Fruit fly (Drosophila melanogaster): ENCODE results near the gene snRNP-U1-70K.
A peak's percentile ranks its signal among the peaks of the same experiment; 100 is the strongest.

snRNP-U1-70K gene

DNA sequence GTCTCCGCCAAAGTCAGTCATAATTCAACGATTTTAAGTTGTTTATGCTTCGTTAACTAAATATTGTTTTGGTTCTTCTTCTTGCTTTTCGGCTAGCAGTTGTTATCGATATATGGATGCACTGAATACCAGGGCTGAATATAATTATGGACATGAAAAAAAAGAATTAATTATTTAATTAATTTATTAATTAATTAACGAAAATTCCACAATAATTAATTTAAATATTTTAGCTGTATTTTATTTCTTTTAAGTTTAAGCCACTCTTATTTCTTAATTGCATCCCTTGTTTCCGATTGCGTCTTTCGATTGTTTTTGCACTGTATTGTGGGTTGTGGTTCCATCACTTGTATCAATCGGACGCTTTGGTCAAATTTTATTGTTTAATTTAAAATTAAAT is 21.4 kb downstream of the snRNP-U1-70K start, which contains the start of the genes Gas41 and SA1 (continued):
- no peak; the same call in 1 of the 2 replicates for TF ChIP-seq al (GFP tag; IDR thresholded peaks at IDR 0.05)
- no peak for TF ChIP-seq Nf-YC (tag; optimal IDR thresholded peaks at IDR 0.05)
- TF ChIP-seq CG18262 (tag; optimal IDR thresholded peaks at IDR 0.05) = peak; percentile 92
- TF ChIP-seq Pdp1 (GFP tag; optimal IDR thresholded peaks at IDR 0.05) = peak in 1 of 2 experiments; percentile 56
- peak; percentile 70; the same call in 1 of the 2 replicates for TF ChIP-seq CG32767 (GFP tag; IDR thresholded peaks at IDR 0.05)
- TF ChIP-seq amos (GFP tag; IDR thresholded peaks at IDR 0.05; ENCODE audit: partially characterized antibody) = peak; percentile 70; the same call in 1 of the 2 replicates
- TF ChIP-seq bigmax (GFP tag; optimal IDR thresholded peaks at IDR 0.05) = no peak
- peak; percentile 85 for TF ChIP-seq stc (GFP tag; IDR thresholded peaks at IDR 0.05)
- TF ChIP-seq org-1 (GFP tag; optimal IDR thresholded peaks at IDR 0.05) = no peak
- TF ChIP-seq B-H2 (GFP tag; optimal IDR thresholded peaks at IDR 0.05) = peak; percentile 44
- TF ChIP-seq Spps (tag; optimal IDR thresholded peaks at IDR 0.05) = peak; percentile 87
- no peak for TF ChIP-seq Ada2b (GFP tag; IDR thresholded peaks at IDR 0.05)
- TF ChIP-seq CG10654 (GFP tag; optimal IDR thresholded peaks at IDR 0.05) = peak; percentile 78
- no peak for TF ChIP-seq odd (GFP tag; optimal IDR thresholded peaks at IDR 0.05)
- TF ChIP-seq CG3407 (GFP tag; optimal IDR thresholded peaks at IDR 0.05) = peak; percentile 81
- peak; percentile 70 for TF ChIP-seq jumu (GFP tag; optimal IDR thresholded peaks at IDR 0.05)
- TF ChIP-seq chif (GFP tag; optimal IDR thresholded peaks at IDR 0.05) = peak; percentile 24 to 44
- no peak for TF ChIP-seq Lpt (GFP tag; optimal IDR thresholded peaks at IDR 0.05)
- TF ChIP-seq ac (GFP tag; optimal IDR thresholded peaks at IDR 0.05) = no peak
- peak; percentile 86 for TF ChIP-seq Meics (GFP tag; optimal IDR thresholded peaks at IDR 0.05)
- no peak for TF ChIP-seq TFAM (GFP tag; optimal IDR thresholded peaks at IDR 0.05)
- TF ChIP-seq CG34376 (GFP tag; optimal IDR thresholded peaks at IDR 0.05) = peak; percentile 49
- peak; percentile 71 for TF ChIP-seq CG4328 (GFP tag; optimal IDR thresholded peaks at IDR 0.05)
- no peak for TF ChIP-seq prd (optimal IDR thresholded peaks at IDR 0.05)
- peak; percentile 96 for TF ChIP-seq prd (GFP tag; IDR thresholded peaks at IDR 0.05)
- peak; percentile 35 for TF ChIP-seq CG12299 (tag; optimal IDR thresholded peaks at IDR 0.05)
- TF ChIP-seq CG6689 (GFP tag; IDR thresholded peaks at IDR 0.05) = peak; percentile 93
- TF ChIP-seq Med (GFP tag) = peak; percentile 87
- no peak for TF ChIP-seq Bteb2 (GFP tag; optimal IDR thresholded peaks at IDR 0.05)
- peak; percentile 15 for TF ChIP-seq tin (GFP tag; optimal IDR thresholded peaks at IDR 0.05)
- TF ChIP-seq vfl (GFP tag; optimal IDR thresholded peaks at IDR 0.05) = peak; percentile 72
- TF ChIP-seq Xbp1 (GFP tag; optimal IDR thresholded peaks at IDR 0.05) = no peak
- TF ChIP-seq CG11456 (GFP tag; IDR thresholded peaks at IDR 0.05) = no peak
- TF ChIP-seq CG4360 (GFP tag; IDR thresholded peaks at IDR 0.05) = 0 out of 2 replicates have a peak, but pooled peaks have one; percentile 35
- TF ChIP-seq chn (GFP tag; optimal IDR thresholded peaks at IDR 0.05) = peak; percentile 63
- peak; percentile 67; the same call in 1 of the 3 replicates for TF ChIP-seq zen2 (GFP tag; IDR thresholded peaks at IDR 0.05; ENCODE audit: partially characterized antibody)
- TF ChIP-seq Atf3 (GFP tag; optimal IDR thresholded peaks at IDR 0.05) = no peak
- peak; percentile 86 for TF ChIP-seq unc-4 (GFP tag; IDR thresholded peaks at IDR 0.05; ENCODE audit: partially characterized antibody)
- no peak for TF ChIP-seq Hr78 (GFP tag; optimal IDR thresholded peaks at IDR 0.05)
- peak; percentile 100 for TF ChIP-seq CG13775 (GFP tag; optimal IDR thresholded peaks at IDR 0.05)
- TF ChIP-seq hb (GFP tag; IDR thresholded peaks at IDR 0.05; ENCODE audit: partially characterized antibody) = peak; percentile 69
- TF ChIP-seq disco-r (GFP tag; optimal IDR thresholded peaks at IDR 0.05) = peak; percentile 30
- peak; percentile 48 for TF ChIP-seq D19B (GFP tag; optimal IDR thresholded peaks at IDR 0.05)
- TF ChIP-seq CG9797 (GFP tag; optimal IDR thresholded peaks at IDR 0.05) = peak; percentile 30
- peak; percentile 63 for TF ChIP-seq MTF-1 (GFP tag; optimal IDR thresholded peaks at IDR 0.05; ENCODE audit: borderline replicate concordance)
- peak; percentile 92 for TF ChIP-seq CG2678 (tag; optimal IDR thresholded peaks at IDR 0.05)
- no peak for TF ChIP-seq ranshi (GFP tag; IDR thresholded peaks at IDR 0.05)
- no peak for TF ChIP-seq nerfin-2 (GFP tag; IDR thresholded peaks at IDR 0.05; ENCODE audit: partially characterized antibody)
- peak; percentile 94 for TF ChIP-seq PHDP (tag; optimal IDR thresholded peaks at IDR 0.05)
- TF ChIP-seq pzg (GFP tag; optimal IDR thresholded peaks at IDR 0.05) = peak; percentile 56
